Fruit fly (Drosophila melanogaster) whole organism, wandering third instar larva: ENCODE measurements around the gene Kmn2.

ENCODE experiments used
- Jra ChIP-seq: sonication (Bioruptor generic); optimal IDR thresholded peaks from 2 replicates; lab custom pipeline; 2016; ENCODE audit warnings: missing biosample characterization, missing genetic modification characterization
- Mio ChIP-seq: sonication (Bioruptor generic); optimal IDR thresholded peaks from 2 replicates; lab custom pipeline; 2016; ENCODE audit warnings: missing biosample characterization, missing genetic modification characterization
- Myc ChIP-seq: fragments of >200 bp; optimal IDR thresholded peaks from 2 replicates; lab custom pipeline; 2017
- Vsx2 ChIP-seq: fragments of 200-300, 225-300 bp; sonication (Bioruptor generic); optimal IDR thresholded peaks from 2 replicates; lab custom pipeline; 2018; ENCODE audit warnings: missing biosample characterization, missing genetic modification characterization; ENCODE audit not compliant: partially characterized antibody
- h ChIP-seq: fragments of 200-800 bp; sonication (Bioruptor generic); optimal IDR thresholded peaks from 3 replicates; lab custom pipeline; 2016; ENCODE audit warnings: missing biosample characterization, mild to moderate bottlenecking, missing genetic modification characterization
- pan ChIP-seq: fragments of >200 bp; optimal IDR thresholded peaks from 2 replicates; lab custom pipeline; 2017
- psq ChIP-seq: fragments of 200-800 bp; sonication (Bioruptor generic); optimal IDR thresholded peaks from 3 replicates; lab custom pipeline; 2017; ENCODE audit warnings: missing biosample characterization, mild to moderate bottlenecking, missing genetic modification characterization, moderate library complexity
- sage ChIP-seq: fragments of 200-800 bp; sonication (Bioruptor generic); optimal IDR thresholded peaks from 2 replicates; lab custom pipeline; 2016; ENCODE audit warnings: missing biosample characterization, mild to moderate bottlenecking, missing genetic modification characterization

DNA sequence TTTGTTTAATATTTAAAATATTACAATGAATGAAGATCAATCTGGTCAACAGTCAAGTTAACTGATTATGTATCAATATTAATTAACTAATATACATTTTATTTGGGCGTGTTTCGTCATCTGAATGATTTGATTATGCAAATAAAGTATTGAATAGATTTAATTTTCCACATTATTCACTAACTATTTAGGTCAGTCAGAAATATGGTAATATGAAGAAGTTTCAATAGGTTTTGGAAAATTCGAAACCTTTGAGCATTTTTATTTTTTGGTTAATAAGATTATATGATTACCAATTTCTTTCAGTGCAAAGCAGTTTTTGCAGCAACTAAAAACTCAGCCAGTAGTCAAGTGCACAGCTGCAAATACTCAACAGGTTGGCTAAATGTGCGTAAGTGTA, 9.0 kb downstream of the Kmn2 start:
- TF ChIP-seq pan (lab: Kevin White, UChicago) (no peak), sage (GFP tag; lab: Kevin White, UChicago) (no peak), psq (GFP tag; lab: Kevin White, UChicago) (no peak), Jra (GFP tag; lab: Kevin White, UChicago) (no peak), Myc (lab: Kevin White, UChicago) (no peak), h (GFP tag; lab: Kevin White, UChicago) (no peak), Vsx2 (GFP tag; lab: Kevin White, UChicago) (no peak), Mio (no peak)
